Fruit fly (Drosophila melanogaster): ENCODE measurements around the gene ush.

Gene ush

dm6 chr2L:479483-480195, 3.6 kb downstream of the ush start, which contains the start of gene cbt (continued):
- TF ChIP-seq nau (GFP tag; optimal IDR thresholded peaks at IDR 0.05) = peak; percentile 94
- TF ChIP-seq pum (GFP tag; optimal IDR thresholded peaks at IDR 0.05) = peak; percentile 98
- TF ChIP-seq eve (GFP tag; optimal IDR thresholded peaks at IDR 0.05) = peak; percentile 64 to 98
- peak; percentile 98 for TF ChIP-seq Dek (tag; optimal IDR thresholded peaks at IDR 0.05)
- TF ChIP-seq CG30020 (tag; optimal IDR thresholded peaks at IDR 0.05) = peak; percentile 73
- no peak for TF ChIP-seq danr (GFP tag; IDR thresholded peaks at IDR 0.05)
- TF ChIP-seq Kr (GFP tag; optimal IDR thresholded peaks at IDR 0.05) = peak; percentile 59
- peak; percentile 93 for TF ChIP-seq CG5245 (GFP tag; optimal IDR thresholded peaks at IDR 0.05)
- TF ChIP-seq CG3281 (GFP tag; optimal IDR thresholded peaks at IDR 0.05) = peak; percentile 97
- TF ChIP-seq Sry-β (GFP tag; optimal IDR thresholded peaks at IDR 0.05) = peak; percentile 70
- no peak for TF ChIP-seq vvl (GFP tag; IDR thresholded peaks at IDR 0.05)
- TF ChIP-seq dpn (GFP tag; optimal IDR thresholded peaks at IDR 0.05) = peak; percentile 98 to 99
- TF ChIP-seq Pdp1 (GFP tag; optimal IDR thresholded peaks at IDR 0.05) = peak; percentile 96 to 98
- peak; percentile 98 for TF ChIP-seq CG12219 (GFP tag; optimal IDR thresholded peaks at IDR 0.05)
- TF ChIP-seq slou (GFP tag; optimal IDR thresholded peaks at IDR 0.05) = peak; percentile 93
- no peak for TF ChIP-seq hb (GFP tag; IDR thresholded peaks at IDR 0.05; ENCODE audit: partially characterized antibody)
- TF ChIP-seq CG10654 (GFP tag; optimal IDR thresholded peaks at IDR 0.05) = peak; percentile 98
- TF ChIP-seq Atf-2 (GFP tag; optimal IDR thresholded peaks at IDR 0.05) = peak; percentile 97
- TF ChIP-seq her (GFP tag; optimal IDR thresholded peaks at IDR 0.05) = peak; percentile 97
- TF ChIP-seq CG17186 (GFP tag; optimal IDR thresholded peaks at IDR 0.05) = peak; percentile 85
- peak; percentile 98 for TF ChIP-seq HLH54F (GFP tag; optimal IDR thresholded peaks at IDR 0.05)
- TF ChIP-seq Vsx1 (GFP tag; optimal IDR thresholded peaks at IDR 0.05) = peak; percentile 89
- peak; percentile 98 for TF ChIP-seq repo (GFP tag; optimal IDR thresholded peaks at IDR 0.05)
- peak; percentile 92 for TF ChIP-seq Nf-YC (tag; optimal IDR thresholded peaks at IDR 0.05)
- TF ChIP-seq inv (GFP tag; IDR thresholded peaks at IDR 0.05; ENCODE audit: partially characterized antibody) = no peak
- TF ChIP-seq vnd (GFP tag; IDR thresholded peaks at IDR 0.05; ENCODE audit: partially characterized antibody) = no peak
- TF ChIP-seq Ada2b (GFP tag; IDR thresholded peaks at IDR 0.05) = no peak
- TF ChIP-seq NC2α (GFP tag; optimal IDR thresholded peaks at IDR 0.05) = peak; percentile 93
- TF ChIP-seq CG17612 (GFP tag; IDR thresholded peaks at IDR 0.05) = no peak
- TF ChIP-seq CG6813 (GFP tag; optimal IDR thresholded peaks at IDR 0.05) = peak; percentile 97
- TF ChIP-seq HHEX (GFP tag; optimal IDR thresholded peaks at IDR 0.05) = peak; percentile 98
- TF ChIP-seq insv (GFP tag; optimal IDR thresholded peaks at IDR 0.05) = peak; percentile 74 to 79
- TF ChIP-seq kni (GFP tag; optimal IDR thresholded peaks at IDR 0.05) = peak; percentile 97
- TF ChIP-seq fu2 (GFP tag; optimal IDR thresholded peaks at IDR 0.05) = peak; percentile 97
- peak; percentile 96 for TF ChIP-seq dm (GFP tag; optimal IDR thresholded peaks at IDR 0.05)
- TF ChIP-seq CG14710 (tag; optimal IDR thresholded peaks at IDR 0.05) = peak; percentile 95
- TF ChIP-seq CG11093 (GFP tag; IDR thresholded peaks at IDR 0.05) = peak; percentile 95
- TF ChIP-seq so (GFP tag; IDR thresholded peaks at IDR 0.05) = no peak
- TF ChIP-seq CG12391 (tag; optimal IDR thresholded peaks at IDR 0.05) = peak; percentile 98
- no peak for TF ChIP-seq br (optimal IDR thresholded peaks at IDR 0.05)
- TF ChIP-seq stwl (tag; optimal IDR thresholded peaks at IDR 0.05) = peak; percentile 57
- no peak for TF ChIP-seq CG11695 (GFP tag; IDR thresholded peaks at IDR 0.05)
- TF ChIP-seq CG14014 (GFP tag; IDR thresholded peaks at IDR 0.05) = no peak
- TF ChIP-seq HLH4C (GFP tag; IDR thresholded peaks at IDR 0.05; ENCODE audit: partially characterized antibody) = no peak
- TF ChIP-seq CG8924 (tag; optimal IDR thresholded peaks at IDR 0.05) = peak; percentile 98
- TF ChIP-seq ato (GFP tag; IDR thresholded peaks at IDR 0.05; ENCODE audit: partially characterized antibody) = no peak
- peak; percentile 80 for TF ChIP-seq CG7928 (GFP tag; optimal IDR thresholded peaks at IDR 0.05)
- peak; percentile 91 for TF ChIP-seq CG31365 (tag; optimal IDR thresholded peaks at IDR 0.05)
- TF ChIP-seq CG16863 (GFP tag; optimal IDR thresholded peaks at IDR 0.05) = peak; percentile 98

Measured in whole organism, embryonic.